Fruit fly (Drosophila melanogaster): ENCODE data around the gene ND-75.

The ND-75 gene

DNA sequence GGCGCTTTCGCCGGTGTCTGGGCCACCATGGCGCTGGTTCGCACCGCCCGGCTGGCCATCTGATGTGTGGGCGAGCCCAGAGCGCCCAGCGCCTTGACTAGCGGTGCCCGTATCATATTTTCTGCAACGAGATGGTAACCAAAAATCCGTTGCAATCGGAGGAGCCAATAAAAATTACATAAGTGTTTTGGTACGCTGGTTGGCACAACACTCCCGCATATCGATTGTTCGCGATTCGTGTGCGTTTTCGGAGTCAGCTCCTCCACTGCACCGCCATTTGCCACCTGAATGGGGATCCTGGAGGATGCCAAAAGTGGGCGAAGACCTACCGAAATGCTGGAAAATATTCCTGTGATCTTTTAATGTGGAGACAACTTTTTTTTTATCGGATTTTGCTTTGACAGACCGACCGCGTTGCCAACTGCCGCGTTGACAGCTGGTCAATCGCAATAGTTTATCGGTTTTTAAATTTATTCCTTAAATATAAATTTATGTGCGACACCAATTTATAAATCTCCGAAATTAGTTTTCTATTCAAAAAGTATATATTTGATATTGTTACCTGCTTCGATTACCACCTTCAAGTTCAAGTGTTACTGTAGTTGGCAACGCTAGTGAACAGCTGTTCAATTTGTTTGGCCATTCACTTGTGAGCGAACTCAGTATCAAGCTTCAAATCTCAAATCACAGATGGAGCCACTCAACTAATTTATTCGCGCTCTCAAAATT lies at the start of gene ND-75:
ND-75 (minus strand) TSS at position 420 of the 729 bp plus-strand sequence.
- peak in 1 of 2 experiments; percentile 95 for TF ChIP-seq Pdp1 (GFP tag; optimal IDR thresholded peaks at IDR 0.05)
- peak; percentile 38 for TF ChIP-seq CG15514 (GFP tag; optimal IDR thresholded peaks at IDR 0.05)
- peak; percentile 33 for TF ChIP-seq CG12659 (GFP tag; optimal IDR thresholded peaks at IDR 0.05)
- no peak for TF ChIP-seq TFAM (GFP tag; optimal IDR thresholded peaks at IDR 0.05)
- TF ChIP-seq CG1024 (GFP tag; IDR thresholded peaks at IDR 0.05): no peak
- no peak for TF ChIP-seq CG5180 (GFP tag; optimal IDR thresholded peaks at IDR 0.05)
- TF ChIP-seq Meics (GFP tag; optimal IDR thresholded peaks at IDR 0.05): no peak
- peak; percentile 69 for TF ChIP-seq MESR4 (GFP tag; optimal IDR thresholded peaks at IDR 0.05)
- TF ChIP-seq CG14710 (tag; optimal IDR thresholded peaks at IDR 0.05): peak; percentile 43
- TF ChIP-seq inv (GFP tag; IDR thresholded peaks at IDR 0.05; ENCODE audit: partially characterized antibody): no peak
- peak; percentile 55 to 93 for TF ChIP-seq crp (GFP tag; optimal IDR thresholded peaks at IDR 0.05)
- peak; percentile 45 for TF ChIP-seq onecut (GFP tag; IDR thresholded peaks at IDR 0.05)
- TF ChIP-seq Dp (GFP tag; optimal IDR thresholded peaks at IDR 0.05): peak; percentile 64
- peak; percentile 42 for TF ChIP-seq BEAF-32 (GFP tag; optimal IDR thresholded peaks at IDR 0.05)
- peak; percentile 51 for TF ChIP-seq pzg (GFP tag; optimal IDR thresholded peaks at IDR 0.05)
- TF ChIP-seq stwl (tag; optimal IDR thresholded peaks at IDR 0.05): peak; percentile 45
- peak; percentile 50 for TF ChIP-seq Ets97D (GFP tag; optimal IDR thresholded peaks at IDR 0.05)
- peak; percentile 49 for TF ChIP-seq CG4617 (GFP tag; optimal IDR thresholded peaks at IDR 0.05; ENCODE audit: borderline replicate concordance)
- peak; percentile 20 for TF ChIP-seq CG10267 (tag; optimal IDR thresholded peaks at IDR 0.05)
- peak; percentile 56 for TF ChIP-seq YL-1 (GFP tag; optimal IDR thresholded peaks at IDR 0.05)
- peak; percentile 13 for TF ChIP-seq Sry-δ (GFP tag; optimal IDR thresholded peaks at IDR 0.05)
- peak; percentile 3 for TF ChIP-seq CG18011 (GFP tag; optimal IDR thresholded peaks at IDR 0.05)
- TF ChIP-seq gfzf (GFP tag; optimal IDR thresholded peaks at IDR 0.05): peak; percentile 13
- peak; percentile 54 for TF ChIP-seq trem (tag; optimal IDR thresholded peaks at IDR 0.05)
- no peak for TF ChIP-seq CG10959 (GFP tag; IDR thresholded peaks at IDR 0.05)
- TF ChIP-seq Scr (GFP tag; IDR thresholded peaks at IDR 0.05; ENCODE audit: partially characterized antibody): 0 out of 2 replicates have a peak, but pooled peaks have one; percentile 24
- peak; percentile 72; the same call in 1 of the 2 replicates for TF ChIP-seq E2f2 (GFP tag; IDR thresholded peaks at IDR 0.05)
- peak; percentile 58 for TF ChIP-seq Dref (GFP tag; IDR thresholded peaks at IDR 0.05)
- TF ChIP-seq CG13287 (GFP tag; IDR thresholded peaks at IDR 0.05; ENCODE audit: partially characterized antibody): peak; percentile 33
- TF ChIP-seq Med (GFP tag): peak; percentile 15
- no peak for TF ChIP-seq gce (GFP tag; IDR thresholded peaks at IDR 0.05)
- peak; percentile 66 for TF ChIP-seq CG2116 (GFP tag; optimal IDR thresholded peaks at IDR 0.05)
- no peak for TF ChIP-seq Lim3 (GFP tag; IDR thresholded peaks at IDR 0.05)
- TF ChIP-seq sqz (GFP tag; optimal IDR thresholded peaks at IDR 0.05): peak; percentile 46
- no peak for TF ChIP-seq CG3838 (GFP tag; optimal IDR thresholded peaks at IDR 0.05)
- no peak for TF ChIP-seq CG18619 (GFP tag; optimal IDR thresholded peaks at IDR 0.05)
- peak; percentile 9 for TF ChIP-seq nmo (GFP tag; optimal IDR thresholded peaks at IDR 0.05)
- peak; percentile 43; the same call in 1 of the 2 replicates for TF ChIP-seq MBD-R2 (GFP tag; IDR thresholded peaks at IDR 0.05)
- TF ChIP-seq CG4854 (GFP tag; optimal IDR thresholded peaks at IDR 0.05): peak; percentile 86
- TF ChIP-seq CG9797 (GFP tag; optimal IDR thresholded peaks at IDR 0.05): peak; percentile 22
- TF ChIP-seq CG3847 (GFP tag; IDR thresholded peaks at IDR 0.05): 0 out of 2 replicates have a peak, but pooled peaks have one; percentile 12
- peak; percentile 93 for TF ChIP-seq CTCF (GFP tag; optimal IDR thresholded peaks at IDR 0.05)
- peak; percentile 77 for TF ChIP-seq Sin3A (optimal IDR thresholded peaks at IDR 0.05)
- 0 out of 4 replicates have a peak, but pooled peaks have one; percentile 16 for TF ChIP-seq Dll (GFP tag; IDR thresholded peaks at IDR 0.05; ENCODE audit: partially characterized antibody)
- peak; percentile 12 for TF ChIP-seq CG10147 (GFP tag; optimal IDR thresholded peaks at IDR 0.05)
